Fruit fly (Drosophila melanogaster): ENCODE measurements around the gene CG4151.

DNA sequence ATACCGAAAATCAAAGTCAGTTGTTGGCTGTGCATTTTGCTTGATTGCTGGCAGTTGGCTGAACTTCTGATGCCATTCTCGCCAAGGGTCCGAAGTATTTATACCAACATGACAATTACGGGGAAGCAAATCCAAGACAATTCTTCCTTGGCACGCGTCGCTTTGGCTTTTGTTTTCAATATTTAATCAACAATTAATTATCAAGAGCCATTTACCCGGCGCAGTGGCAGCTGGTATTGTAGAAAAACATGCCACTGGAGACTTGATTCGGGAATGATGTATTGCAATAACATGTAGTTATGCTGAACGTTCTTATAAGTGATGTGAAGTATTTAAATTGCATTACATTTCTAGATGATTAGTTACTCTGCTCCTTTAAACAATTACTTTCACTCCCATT is at the start of gene CG4151, which contains the start of gene CG32762:
- TF ChIP-seq CG8159 (tag; optimal IDR thresholded peaks at IDR 0.05) = no peak
- no peak for TF ChIP-seq CG13204 (GFP tag; optimal IDR thresholded peaks at IDR 0.05)
- TF ChIP-seq CG15710 (tag; optimal IDR thresholded peaks at IDR 0.05) = no peak
- TF ChIP-seq CG4496 (GFP tag; IDR thresholded peaks at IDR 0.05) = no peak
- no peak for TF ChIP-seq CG17806 (tag; optimal IDR thresholded peaks at IDR 0.05)
- TF ChIP-seq CG10348 (GFP tag; IDR thresholded peaks at IDR 0.05) = no peak
- TF ChIP-seq Ets98B (GFP tag; IDR thresholded peaks at IDR 0.05) = no peak
- TF ChIP-seq Pif1B (GFP tag; optimal IDR thresholded peaks at IDR 0.05) = no peak
- TF ChIP-seq CG34367 (tag; optimal IDR thresholded peaks at IDR 0.05) = no peak
- no peak for TF ChIP-seq EcR (GFP tag; optimal IDR thresholded peaks at IDR 0.05)
